Fruit fly (Drosophila melanogaster): ENCODE data around the gene CG9886.

- TF ChIP-seq h (GFP tag; optimal IDR thresholded peaks at IDR 0.05) (no peak), br (GFP tag; optimal IDR thresholded peaks at IDR 0.05) (no peak)
These were observed 20.7 kb upstream of the CG9886 start, which contains the start of gene VGlut for dm6 chr2L:2399897-2400296.

Measured in whole organism, wandering third instar larva.